Fruit fly (Drosophila melanogaster) whole organism, prepupa: ENCODE results near the gene CG33128.

Experiments used
- CG10631 ChIP-seq: fragments of 200-800 bp; sonication (Bioruptor generic); optimal IDR thresholded peaks from 2 replicates; lab custom pipeline; 2016; ENCODE audit warnings: missing biosample characterization, missing genetic modification characterization
- CG10669 ChIP-seq: fragments of 200-800 bp; sonication (Bioruptor generic); optimal IDR thresholded peaks from 3 replicates; lab custom pipeline; 2018; ENCODE audit warnings: missing biosample characterization, mild to moderate bottlenecking, missing genetic modification characterization, moderate library complexity
- CG11762 ChIP-seq: fragments of 200-800 bp; sonication (Bioruptor generic); optimal IDR thresholded peaks from 3 replicates; lab custom pipeline; 2016; ENCODE audit warnings: missing biosample characterization, missing genetic modification characterization; ENCODE audit not compliant: insufficient read depth
- CG15336 ChIP-seq: fragments of 200-800 bp; sonication (Bioruptor generic); IDR thresholded peaks from 2 replicates; pipeline ENCODE4 v1.3.6; 2022; ENCODE audit warnings: missing biosample characterization, missing genetic modification characterization
- CG16779 ChIP-seq: fragments of 200-800 bp; sonication (Bioruptor generic); optimal IDR thresholded peaks from 3 replicates; lab custom pipeline; 2017; ENCODE audit warnings: missing biosample characterization, mild to moderate bottlenecking, missing genetic modification characterization
- CG31627 ChIP-seq: fragments of 200-800 bp; sonication (Bioruptor generic); optimal IDR thresholded peaks from 3 replicates; lab custom pipeline; 2016; ENCODE audit warnings: missing biosample characterization, missing genetic modification characterization
- CG32006 ChIP-seq: fragments of 200-800 bp; sonication (Bioruptor generic); optimal IDR thresholded peaks from 3 replicates; lab custom pipeline; 2017; ENCODE audit warnings: missing biosample characterization, mild to moderate bottlenecking, missing genetic modification characterization
- CG34406 ChIP-seq: fragments of 200-800 bp; sonication (Bioruptor generic); optimal IDR thresholded peaks from 3 replicates; lab custom pipeline; 2016; ENCODE audit warnings: missing biosample characterization, missing genetic modification characterization
- CG3919 ChIP-seq: fragments of 200-800 bp; sonication (Bioruptor generic); optimal IDR thresholded peaks from 3 replicates; lab custom pipeline; 2016; ENCODE audit warnings: missing biosample characterization, missing genetic modification characterization
- CG4318 ChIP-seq: fragments of 200-800 bp; sonication (Bioruptor generic); optimal IDR thresholded peaks from 3 replicates; lab custom pipeline; 2017; ENCODE audit warnings: missing biosample characterization, mild to moderate bottlenecking, missing genetic modification characterization
- CG6163 ChIP-seq: fragments of 200-800 bp; sonication (Bioruptor generic); IDR thresholded peaks from 3 replicates; pipeline ENCODE4 v1.3.6; 2022; ENCODE audit warnings: missing biosample characterization, missing genetic modification characterization
- CG6276 ChIP-seq: fragments of 200-800 bp; sonication (Bioruptor generic); optimal IDR thresholded peaks from 2 replicates; lab custom pipeline; 2017; ENCODE audit warnings: missing biosample characterization, mild to moderate bottlenecking, missing genetic modification characterization
- CG6808 ChIP-seq: fragments of 200-800 bp; sonication (Bioruptor generic); optimal IDR thresholded peaks from 3 replicates; lab custom pipeline; 2017; ENCODE audit warnings: missing biosample characterization, missing genetic modification characterization, mild to moderate bottlenecking, moderate library complexity, missing genetic modification reagents
- CG6854 ChIP-seq: fragments of 200-800 bp; sonication (Bioruptor generic); optimal IDR thresholded peaks from 2 replicates; lab custom pipeline; 2017; ENCODE audit warnings: missing biosample characterization, mild to moderate bottlenecking, missing genetic modification characterization
- CG7368 ChIP-seq: fragments of 200-800 bp; sonication (Bioruptor generic); optimal IDR thresholded peaks from 3 replicates; lab custom pipeline; 2016; ENCODE audit warnings: missing biosample characterization, missing genetic modification characterization
- CG8119 ChIP-seq: fragments of 200-800 bp; sonication (Bioruptor generic); IDR thresholded peaks from 3 replicates; pipeline ENCODE4 v1.3.6; 2022; ENCODE audit warnings: missing biosample characterization, missing genetic modification characterization
- CG8319 ChIP-seq: fragments of 200-800 bp; sonication (Bioruptor generic); optimal IDR thresholded peaks from 3 replicates; lab custom pipeline; 2016; ENCODE audit warnings: missing biosample characterization, missing genetic modification characterization
- CG8632 ChIP-seq: fragments of 200-800 bp; sonication (Bioruptor generic); optimal IDR thresholded peaks from 3 replicates; lab custom pipeline; 2016; ENCODE audit warnings: missing biosample characterization, missing genetic modification characterization
- Eip75B ChIP-seq: fragments of 200-800 bp; sonication (Bioruptor generic); optimal IDR thresholded peaks from 3 replicates; lab custom pipeline; 2016; ENCODE audit warnings: missing biosample characterization, missing genetic modification characterization
- Eip78C ChIP-seq: fragments of 200-800 bp; sonication (Bioruptor generic); peaks from one replicate; lab custom pipeline; 2016; ENCODE audit warnings: missing biosample characterization, missing genetic modification characterization
- Ets21C ChIP-seq: fragments of 200-800 bp; sonication (Bioruptor generic); optimal IDR thresholded peaks from 3 replicates; lab custom pipeline; 2016; ENCODE audit warnings: missing biosample characterization, missing genetic modification characterization
- Ets96B ChIP-seq: fragments of 200-800 bp; optimal IDR thresholded peaks from 2 replicates; lab custom pipeline; 2019; ENCODE audit warnings: missing biosample characterization, mild to moderate bottlenecking, missing genetic modification characterization, moderate library complexity
- Hr4 ChIP-seq: fragments of 200-800 bp; sonication (Bioruptor generic); optimal IDR thresholded peaks from 3 replicates; lab custom pipeline; 2016; ENCODE audit warnings: missing biosample characterization, missing genetic modification characterization
- Lpt ChIP-seq: fragments of 200-800 bp; sonication (Bioruptor generic); optimal IDR thresholded peaks from 3 replicates; lab custom pipeline; 2016; ENCODE audit warnings: missing biosample characterization, missing genetic modification characterization
- Met ChIP-seq: fragments of 200-800 bp; sonication (Bioruptor generic); optimal IDR thresholded peaks from 3 replicates; lab custom pipeline; 2016; ENCODE audit warnings: missing biosample characterization, missing genetic modification characterization
- Smox ChIP-seq: fragments of 200-800 bp; sonication (Bioruptor generic); optimal IDR thresholded peaks from 3 replicates; lab custom pipeline; 2016; ENCODE audit warnings: missing biosample characterization, missing genetic modification characterization
- Sox102F ChIP-seq: fragments of 200-800 bp; sonication (Bioruptor generic); optimal IDR thresholded peaks from 2 replicates; lab custom pipeline; 2016; ENCODE audit warnings: missing biosample characterization, mild to moderate bottlenecking, missing genetic modification characterization
- Sox15 ChIP-seq: fragments of 200-800 bp; sonication (Bioruptor generic); optimal IDR thresholded peaks from 3 replicates; lab custom pipeline; 2016; ENCODE audit warnings: missing biosample characterization, missing genetic modification characterization
- achi ChIP-seq: fragments of 200-800 bp; sonication (Bioruptor generic); optimal IDR thresholded peaks from 3 replicates; lab custom pipeline; 2016; ENCODE audit warnings: missing biosample characterization, missing genetic modification characterization
- acj6 ChIP-seq: fragments of 200-800 bp; sonication (Bioruptor generic); optimal IDR thresholded peaks from 3 replicates; lab custom pipeline; 2016; ENCODE audit warnings: missing biosample characterization, missing genetic modification characterization
- cyc ChIP-seq: fragments of 200-800 bp; sonication (Bioruptor generic); optimal IDR thresholded peaks from 3 replicates; lab custom pipeline; 2016; ENCODE audit warnings: missing biosample characterization, missing genetic modification characterization
- fd85E ChIP-seq: fragments of 200-800 bp; sonication (Bioruptor generic); optimal IDR thresholded peaks from 3 replicates; lab custom pipeline; 2016; ENCODE audit warnings: missing biosample characterization, missing genetic modification characterization
- fkh ChIP-seq: fragments of 200-800 bp; sonication (Bioruptor generic); optimal IDR thresholded peaks from 3 replicates; lab custom pipeline; 2017; ENCODE audit warnings: missing biosample characterization, mild to moderate bottlenecking, missing genetic modification characterization, moderate library complexity
- net ChIP-seq: fragments of 200-800 bp; sonication (Bioruptor generic); optimal IDR thresholded peaks from 3 replicates; lab custom pipeline; 2016; ENCODE audit warnings: missing biosample characterization, missing genetic modification characterization
- pdm3 ChIP-seq: fragments of 200-800 bp; sonication (Bioruptor generic); optimal IDR thresholded peaks from 3 replicates; lab custom pipeline; 2016; ENCODE audit warnings: missing biosample characterization, missing genetic modification characterization
- spab ChIP-seq: fragments of 200-800 bp; sonication (Bioruptor generic); optimal IDR thresholded peaks from 2 replicates; lab custom pipeline; 2017; ENCODE audit warnings: missing biosample characterization, mild to moderate bottlenecking, missing genetic modification characterization, missing genetic modification reagents
- ss ChIP-seq, 2 experiments: fragments of 200-800 bp; sonication (Bioruptor generic); optimal IDR thresholded peaks; 2 replicates in 1 of 2; 3 replicates in 1 of 2; lab custom pipeline; 2017 to 2018; ENCODE audit warnings: mild to moderate bottlenecking in 2 of 2, missing biosample characterization in 2 of 2, missing genetic modification characterization in 2 of 2, moderate library complexity in 1 of 2
- svp ChIP-seq: fragments of 200-800 bp; sonication (Bioruptor generic); peaks from one replicate; lab custom pipeline; 2016; ENCODE audit warnings: missing biosample characterization, missing genetic modification characterization
- topi ChIP-seq: fragments of 200-800 bp; sonication (Bioruptor generic); optimal IDR thresholded peaks from 3 replicates; lab custom pipeline; 2016; ENCODE audit warnings: missing biosample characterization, missing genetic modification characterization
- vri ChIP-seq: fragments of 200-800 bp; sonication (Bioruptor generic); optimal IDR thresholded peaks from 3 replicates; lab custom pipeline; 2016; ENCODE audit warnings: missing biosample characterization, mild to moderate bottlenecking, missing genetic modification characterization

CG33128 gene

dm6 chr2L:1500312-1500711 lies 6.4 kb downstream of the CG33128 start, which contains the start of gene CG18131:
Gene CG18131 (minus strand): TSS chr2L:1500608.
- TF ChIP-seq Smox = no peak
- peak; percentile 71 for TF ChIP-seq CG6808
- TF ChIP-seq, all 60 proteins: peak for 1

dm6 chr2L:1502459-1503101 lies 8.7 kb downstream of the CG33128 start, which contains the start of gene CG7420:
Gene CG7420 (minus strand): TSS chr2L:1502904.
- peak; percentile 90 for TF ChIP-seq fkh (GFP tag; lab: Kevin White, UChicago)
- no peak for TF ChIP-seq CG10669 (GFP tag; lab: Kevin White, UChicago)
- TF ChIP-seq Sox15 (GFP tag; lab: Kevin White, UChicago) = no peak
- TF ChIP-seq svp (GFP tag; lab: Kevin White, UChicago) = no peak
- no peak for TF ChIP-seq Lpt (GFP tag; lab: Kevin White, UChicago)

- TF ChIP-seq Eip78C (GFP tag; lab: Kevin White, UChicago) (peak; percentile 28), CG10631 (GFP tag; lab: Kevin White, UChicago) (no peak), ss (GFP tag; optimal IDR thresholded peaks at IDR 0.05; lab: Kevin White, UChicago) (no peak), achi (GFP tag; lab: Kevin White, UChicago) (no peak), CG32006 (GFP tag; lab: Kevin White, UChicago) (no peak), net (GFP tag; lab: Kevin White, UChicago) (no peak)
These were observed 10.4 kb downstream of the CG33128 start for dm6 chr2L:1504288-1504687.

dm6 chr2L:1509748-1510147 lies 15.9 kb downstream of the CG33128 start:
- TF ChIP-seq Eip75B (GFP tag; lab: Kevin White, UChicago) (no peak), Sox102F (GFP tag; lab: Kevin White, UChicago) (no peak), Met (no peak), CG8319 (GFP tag; lab: Kevin White, UChicago) (no peak), Ets96B (tag; lab: Kevin White, UChicago) (no peak), CG6808 (no peak), acj6 (GFP tag; lab: Kevin White, UChicago) (no peak), CG6854 (no peak), fkh (GFP tag; lab: Kevin White, UChicago) (no peak), CG8119 (GFP tag; lab: Robert Waterston, UW) (no peak), Ets21C (GFP tag; lab: Kevin White, UChicago) (no peak), topi (GFP tag; lab: Kevin White, UChicago) (no peak), Hr4 (peak; percentile 7), CG34406 (GFP tag; lab: Kevin White, UChicago) (no peak), CG31627 (GFP tag; lab: Kevin White, UChicago) (no peak), CG6276 (GFP tag; lab: Kevin White, UChicago) (no peak), CG6163 (0 out of 3 replicates have a peak, but pooled peaks have one; percentile 39), Sox15 (GFP tag; lab: Kevin White, UChicago) (no peak), CG10669 (GFP tag; lab: Kevin White, UChicago) (peak; percentile 21), CG10631 (GFP tag; lab: Kevin White, UChicago) (no peak), Smox (no peak), CG16779 (tag; lab: Kevin White, UChicago) (no peak), pdm3 (GFP tag; lab: Kevin White, UChicago) (peak; percentile 4), net (GFP tag; lab: Kevin White, UChicago) (no peak), CG7368 (GFP tag; lab: Kevin White, UChicago) (no peak), CG3919 (GFP tag; lab: Kevin White, UChicago) (no peak), Lpt (GFP tag; lab: Kevin White, UChicago) (no peak), CG11762 (no peak), fd85E (no peak), ss (GFP tag; optimal IDR thresholded peaks at IDR 0.05; lab: Kevin White, UChicago) (no peak), CG4318 (GFP tag; lab: Kevin White, UChicago) (no peak), spab (GFP tag; lab: Kevin White, UChicago) (no peak), CG15336 (GFP tag; lab: Robert Waterston, UW) (no peak), vri (GFP tag; lab: Kevin White, UChicago) (no peak), cyc (GFP tag; lab: Kevin White, UChicago) (no peak), CG8632 (GFP tag; lab: Kevin White, UChicago) (no peak), svp (GFP tag; lab: Kevin White, UChicago) (peak; percentile 28)
